Worm (Caenorhabditis elegans): ENCODE results near the gene nhr-257.

- no peak for TF ChIP-seq nhr-25 (tag; optimal IDR thresholded peaks at IDR 0.05)
- TF ChIP-seq eor-1 (tag; optimal IDR thresholded peaks at IDR 0.05), result no peak
- TF ChIP-seq nhr-11 (tag; optimal IDR thresholded peaks at IDR 0.05), result no peak
- TF ChIP-seq fkh-10 (GFP tag; optimal IDR thresholded peaks at IDR 0.05), result no peak
- no peak for TF ChIP-seq snpc-4 (tag; optimal IDR thresholded peaks at IDR 0.05)
- no peak for TF ChIP-seq pha-4 (tag; optimal IDR thresholded peaks at IDR 0.05)
- no peak for TF ChIP-seq aly-2 (tag; optimal IDR thresholded peaks at IDR 0.05)
- no peak for TF ChIP-seq ceh-28 (tag; optimal IDR thresholded peaks at IDR 0.05)
- TF ChIP-seq jun-1 (tag; optimal IDR thresholded peaks at IDR 0.05), result no peak
- TF ChIP-seq ceh-82 (tag; optimal IDR thresholded peaks at IDR 0.05), result no peak
- TF ChIP-seq elt-1 (tag; optimal IDR thresholded peaks at IDR 0.05), result no peak
- no peak for TF ChIP-seq R02D3.7 (tag; optimal IDR thresholded peaks at IDR 0.05)
- no peak for TF ChIP-seq nfya-1 (tag; optimal IDR thresholded peaks at IDR 0.05; ENCODE audit: insufficient read depth)
These were observed 27.2 kb downstream of the nhr-257 start, which contains the start of gene nhr-166 for ce11 chrII:3879945-3880344.

All from whole organism, L3 larva.